Fruit fly (Drosophila melanogaster): Measurements from ENCODE around the gene CG42245.

CG42245 gene

dm6 chr3L:2600144-2600543 lies 31.4 kb upstream of the CG42245 start, which contains the start of gene CG16986 (continued):
- TF ChIP-seq Dek (tag; optimal IDR thresholded peaks at IDR 0.05) (no peak), Scr (GFP tag; IDR thresholded peaks at IDR 0.05; ENCODE audit: partially characterized antibody) (0 out of 2 replicates have a peak, but pooled peaks have one; percentile 24), luna (GFP tag; optimal IDR thresholded peaks at IDR 0.05) (no peak), Dref (GFP tag; IDR thresholded peaks at IDR 0.05) (peak; percentile 65), CG2712 (tag; optimal IDR thresholded peaks at IDR 0.05) (no peak), wdn (GFP tag; IDR thresholded peaks at IDR 0.05) (no peak), E2f2 (GFP tag; IDR thresholded peaks at IDR 0.05) (peak; percentile 31; the same call in 1 of the 2 replicates), CG10431 (GFP tag; optimal IDR thresholded peaks at IDR 0.05) (no peak), HmgD (GFP tag; optimal IDR thresholded peaks at IDR 0.05) (no peak), sima (GFP tag; optimal IDR thresholded peaks at IDR 0.05) (no peak), crc (GFP tag; optimal IDR thresholded peaks at IDR 0.05) (no peak), tna (GFP tag; IDR thresholded peaks at IDR 0.05; ENCODE audit: partially characterized antibody) (no peak), YL-1 (GFP tag; optimal IDR thresholded peaks at IDR 0.05) (no peak), CG7839 (tag; optimal IDR thresholded peaks at IDR 0.05) (no peak), TFAM (GFP tag; optimal IDR thresholded peaks at IDR 0.05) (no peak), CG12155 (GFP tag; optimal IDR thresholded peaks at IDR 0.05) (no peak), CG18599 (GFP tag; optimal IDR thresholded peaks at IDR 0.05) (no peak), Dll (GFP tag; IDR thresholded peaks at IDR 0.05; ENCODE audit: partially characterized antibody) (peak; percentile 48; the same call in 3 of the 4 replicates), CG34376 (GFP tag; optimal IDR thresholded peaks at IDR 0.05) (no peak), CG5245 (GFP tag; optimal IDR thresholded peaks at IDR 0.05) (no peak), zfh2 (GFP tag; optimal IDR thresholded peaks at IDR 0.05) (no peak), disco-r (GFP tag; optimal IDR thresholded peaks at IDR 0.05) (no peak), ranshi (GFP tag; IDR thresholded peaks at IDR 0.05) (no peak), CG30403 (GFP tag; optimal IDR thresholded peaks at IDR 0.05) (no peak), sisA (GFP tag; IDR thresholded peaks at IDR 0.05) (no peak), unc-4 (GFP tag; IDR thresholded peaks at IDR 0.05; ENCODE audit: partially characterized antibody) (peak; percentile 37; the same call in 1 of the 2 replicates), CG31224 (GFP tag; IDR thresholded peaks at IDR 0.05) (no peak), tll (GFP tag; optimal IDR thresholded peaks at IDR 0.05) (no peak), vnd (GFP tag; IDR thresholded peaks at IDR 0.05; ENCODE audit: partially characterized antibody) (no peak), CG4404 (GFP tag; IDR thresholded peaks at IDR 0.05) (no peak), fd96Cb (tag; optimal IDR thresholded peaks at IDR 0.05) (no peak), Rfx (GFP tag; IDR thresholded peaks at IDR 0.05) (no peak), BEAF-32 (GFP tag; optimal IDR thresholded peaks at IDR 0.05) (peak; percentile 15), ase (GFP tag; IDR thresholded peaks at IDR 0.05) (no peak), croc (GFP tag; conservative IDR thresholded peaks at IDR 0.05) (no peak), CG3281 (GFP tag; optimal IDR thresholded peaks at IDR 0.05) (no peak), Med (GFP tag) (no peak), Asciz (GFP tag; optimal IDR thresholded peaks at IDR 0.05) (no peak), al (GFP tag; IDR thresholded peaks at IDR 0.05) (no peak), CG10654 (GFP tag; optimal IDR thresholded peaks at IDR 0.05) (no peak), CG30431 (GFP tag; optimal IDR thresholded peaks at IDR 0.05) (no peak), stwl (tag; optimal IDR thresholded peaks at IDR 0.05) (peak; percentile 14), CG32767 (GFP tag; IDR thresholded peaks at IDR 0.05) (no peak), CG12744 (GFP tag; optimal IDR thresholded peaks at IDR 0.05) (no peak), CG15073 (GFP tag; optimal IDR thresholded peaks at IDR 0.05) (no peak), CG14014 (GFP tag; IDR thresholded peaks at IDR 0.05) (no peak), CG10209 (GFP tag; optimal IDR thresholded peaks at IDR 0.05) (no peak), bab2 (GFP tag; optimal IDR thresholded peaks at IDR 0.05) (no peak), br (optimal IDR thresholded peaks at IDR 0.05) (no peak), Elba2 (GFP tag; optimal IDR thresholded peaks at IDR 0.05) (no peak), chn (GFP tag; optimal IDR thresholded peaks at IDR 0.05) (no peak), Deaf1 (tag; optimal IDR thresholded peaks at IDR 0.05) (no peak)
